Worm (Caenorhabditis elegans): Measurements from ENCODE around the gene C06E4.3.

- no peak for TF ChIP-seq ceh-39 (tag; optimal IDR thresholded peaks at IDR 0.05)
- TF ChIP-seq pha-4 (tag; optimal IDR thresholded peaks at IDR 0.05), result no peak
- no peak for TF ChIP-seq mab-5 (tag; optimal IDR thresholded peaks at IDR 0.05)
- no peak for TF ChIP-seq unc-62 (GFP tag; optimal IDR thresholded peaks at IDR 0.05)
Measured at ce11 chrIV:7227072-7227471, 33.6 kb upstream of the C06E4.3 start, which contains the start of gene R13A1.10.

Data from whole organism, mixed stage, embryonic.